Worm (Caenorhabditis elegans) whole organism, early embryonic: Measurements from ENCODE around the gene C14C11.1.

Experiments
- B0310.2 ChIP-seq: sonication (generic microtip); optimal IDR thresholded peaks from 2 replicates; lab custom pipeline; 2016; ENCODE audit warnings: mild to moderate bottlenecking, missing genetic modification characterization, missing compliant biosample characterization
- F13C5.2 ChIP-seq: sonication (generic microtip); optimal IDR thresholded peaks from 2 replicates; lab custom pipeline; 2017; ENCODE audit warnings: mild to moderate bottlenecking, missing genetic modification characterization, inconsistent platforms, missing compliant biosample characterization
- aly-1 ChIP-seq: sonication (generic microtip); optimal IDR thresholded peaks from 2 replicates; lab custom pipeline; 2016; ENCODE audit warnings: missing genetic modification characterization, missing compliant biosample characterization
- ama-1 ChIP-seq: fragments of 150-350 bp; optimal IDR thresholded peaks from 2 replicates; lab custom pipeline; 2014
- ceh-13 ChIP-seq: fragments of 200-800 bp; sonication (Bioruptor generic); optimal IDR thresholded peaks from 2 replicates; lab custom pipeline; 2018; ENCODE audit warnings: mild to moderate bottlenecking, missing genetic modification characterization, missing compliant biosample characterization
- ceh-36 ChIP-seq: sonication (generic microtip); optimal IDR thresholded peaks from 2 replicates; lab custom pipeline; 2016; ENCODE audit warnings: missing genetic modification characterization, inconsistent platforms, missing compliant biosample characterization
- ets-7 ChIP-seq: sonication (generic microtip); optimal IDR thresholded peaks from 2 replicates; lab custom pipeline; 2016; ENCODE audit warnings: missing genotype, missing genetic modification characterization, missing compliant biosample characterization
- flt-1 ChIP-seq: fragments of 200-800 bp; sonication (Bioruptor generic); IDR thresholded peaks from 2 replicates; pipeline ENCODE4 v1.3.6; 2022; ENCODE audit warnings: missing genetic modification characterization, missing compliant biosample characterization
- hmbx-1 ChIP-seq: sonication (generic microtip); optimal IDR thresholded peaks from 2 replicates; lab custom pipeline; 2016; ENCODE audit warnings: mild to moderate bottlenecking, missing genetic modification characterization, missing compliant biosample characterization
- hmg-4 ChIP-seq: fragments of 200-800 bp; sonication (Bioruptor generic); optimal IDR thresholded peaks from 2 replicates; lab custom pipeline; 2018; ENCODE audit warnings: mild to moderate bottlenecking, missing genetic modification characterization, missing compliant biosample characterization
- hnd-1 ChIP-seq: sonication (generic microtip); optimal IDR thresholded peaks from 2 replicates; lab custom pipeline; 2016; ENCODE audit warnings: missing genetic modification characterization, missing compliant biosample characterization
- pes-1 ChIP-seq: fragments of 200-800 bp; sonication (Bioruptor generic); IDR thresholded peaks from 2 replicates; pipeline ENCODE4 v1.3.6; 2022; ENCODE audit warnings: missing genetic modification reagents, missing genetic modification characterization, missing compliant biosample characterization
- scrt-1 ChIP-seq: fragments of 200-800 bp; sonication (Bioruptor generic); IDR thresholded peaks from 2 replicates; pipeline ENCODE4 v1.3.6; 2022; ENCODE audit warnings: missing genetic modification characterization, missing compliant biosample characterization
- sea-1 ChIP-seq: fragments of 200-800 bp; sonication (Bioruptor generic); conservative IDR thresholded peaks from 2 replicates; pipeline ENCODE4 v1.3.6; 2022; ENCODE audit warnings: missing genetic modification characterization, missing compliant biosample characterization
- tbx-11 ChIP-seq: fragments of 200-800 bp; sonication (Bioruptor generic); IDR thresholded peaks from 2 replicates; pipeline ENCODE4 v1.3.6; 2022; ENCODE audit warnings: missing genetic modification characterization, missing compliant biosample characterization
- tbx-37 ChIP-seq: fragments of 200-800 bp; sonication (Bioruptor generic); conservative IDR thresholded peaks from 2 replicates; pipeline ENCODE4 v1.3.6; 2022; ENCODE audit warnings: missing genetic modification reagents, missing genetic modification characterization, missing compliant biosample characterization
- tra-4 ChIP-seq: sonication (generic microtip); optimal IDR thresholded peaks from 2 replicates; lab custom pipeline; 2017; ENCODE audit warnings: missing genetic modification characterization, missing compliant biosample characterization

Gene C14C11.1

ce11 chrV:5691665-5692407 is 28.4 kb downstream of the C14C11.1 start, which contains the start of gene F25B4.8:
Gene F25B4.8, minus strand, starts transcription at chrV:5691715.
- TF ChIP-seq hmg-4 (GFP tag; lab: Kevin White, UChicago) (no peak), pes-1 (GFP tag; lab: Robert Waterston, UW) (no peak), sea-1 (no peak), aly-1 (tag; lab: Kevin White, UChicago) (no peak), ets-7 (no peak), tbx-37 (GFP tag; lab: Robert Waterston, UW) (no peak), flt-1 (GFP tag; lab: Robert Waterston, UW) (no peak), ama-1 (lab: Kevin White, UChicago) (no peak), scrt-1 (GFP tag; lab: Robert Waterston, UW) (no peak), F13C5.2 (tag; lab: Kevin White, UChicago) (no peak), tbx-11 (GFP tag; lab: Robert Waterston, UW) (no peak), hmbx-1 (tag; lab: Kevin White, UChicago) (no peak), ceh-13 (GFP tag; lab: Kevin White, UChicago) (no peak)

- no peak for TF ChIP-seq B0310.2 (tag; lab: Kevin White, UChicago)
- TF ChIP-seq aly-1 (tag; lab: Kevin White, UChicago): no peak
- TF ChIP-seq tbx-37 (GFP tag; lab: Robert Waterston, UW): no peak
- no peak for TF ChIP-seq flt-1 (GFP tag; lab: Robert Waterston, UW)
- TF ChIP-seq sea-1: no peak
Measured at ce11 chrV:5693595-5693994, 30.2 kb downstream of the C14C11.1 start.

ce11 chrV:5695635-5696034 is 32.2 kb downstream of the C14C11.1 start:
- no peak for TF ChIP-seq flt-1 (GFP tag; lab: Robert Waterston, UW)
- TF ChIP-seq tbx-11 (GFP tag; lab: Robert Waterston, UW): no peak
- TF ChIP-seq ceh-36 (tag; lab: Kevin White, UChicago): no peak
- no peak for TF ChIP-seq hmbx-1 (tag; lab: Kevin White, UChicago)
- TF ChIP-seq tra-4 (tag; lab: Kevin White, UChicago): no peak
- no peak for TF ChIP-seq scrt-1 (GFP tag; lab: Robert Waterston, UW)
- TF ChIP-seq F13C5.2 (tag; lab: Kevin White, UChicago): no peak
- no peak for TF ChIP-seq aly-1 (tag; lab: Kevin White, UChicago)
- TF ChIP-seq tbx-37 (GFP tag; lab: Robert Waterston, UW): no peak
- no peak for TF ChIP-seq ceh-13 (GFP tag; lab: Kevin White, UChicago)
- TF ChIP-seq hmg-4 (GFP tag; lab: Kevin White, UChicago): no peak
- no peak for TF ChIP-seq ama-1 (lab: Kevin White, UChicago)
- no peak for TF ChIP-seq ets-7
- no peak for TF ChIP-seq B0310.2 (tag; lab: Kevin White, UChicago)

- TF ChIP-seq flt-1 (GFP tag; lab: Robert Waterston, UW) (no peak), hnd-1 (tag; lab: Kevin White, UChicago) (no peak), pes-1 (GFP tag; lab: Robert Waterston, UW) (no peak), ets-7 (no peak)
Measured at ce11 chrV:5696177-5696576, 32.8 kb downstream of the C14C11.1 start.

- TF ChIP-seq sea-1 (no peak), ceh-13 (GFP tag; lab: Kevin White, UChicago) (no peak), ets-7 (no peak), ceh-36 (tag; lab: Kevin White, UChicago) (no peak), hmbx-1 (tag; lab: Kevin White, UChicago) (no peak)
Measured at ce11 chrV:5697581-5697980, 34.2 kb downstream of the C14C11.1 start.

- TF ChIP-seq hnd-1 (tag; lab: Kevin White, UChicago) (no peak), scrt-1 (GFP tag; lab: Robert Waterston, UW) (no peak), ceh-36 (tag; lab: Kevin White, UChicago) (no peak), pes-1 (GFP tag; lab: Robert Waterston, UW) (no peak), F13C5.2 (tag; lab: Kevin White, UChicago) (no peak), tra-4 (tag; lab: Kevin White, UChicago) (no peak), sea-1 (no peak), tbx-11 (GFP tag; lab: Robert Waterston, UW) (no peak), aly-1 (tag; lab: Kevin White, UChicago) (no peak), tbx-37 (GFP tag; lab: Robert Waterston, UW) (no peak), B0310.2 (tag; lab: Kevin White, UChicago) (no peak), hmbx-1 (tag; lab: Kevin White, UChicago) (no peak), ceh-13 (GFP tag; lab: Kevin White, UChicago) (no peak), hmg-4 (GFP tag; lab: Kevin White, UChicago) (no peak), flt-1 (GFP tag; lab: Robert Waterston, UW) (no peak)
Measured at ce11 chrV:5699835-5700441, 36.5 kb downstream of the C14C11.1 start, which contains the start of gene clec-1. Gene clec-1, plus strand, starts transcription at chrV:5700154.

- no peak for TF ChIP-seq hmg-4 (GFP tag; lab: Kevin White, UChicago)
- no peak for TF ChIP-seq sea-1
- no peak for TF ChIP-seq pes-1 (GFP tag; lab: Robert Waterston, UW)
- TF ChIP-seq B0310.2 (tag; lab: Kevin White, UChicago): no peak
- no peak for TF ChIP-seq aly-1 (tag; lab: Kevin White, UChicago)
- TF ChIP-seq tbx-11 (GFP tag; lab: Robert Waterston, UW): no peak
- TF ChIP-seq hnd-1 (tag; lab: Kevin White, UChicago): no peak
- TF ChIP-seq ceh-36 (tag; lab: Kevin White, UChicago): no peak
- TF ChIP-seq ets-7: no peak
- no peak for TF ChIP-seq ceh-13 (GFP tag; lab: Kevin White, UChicago)
Measured at ce11 chrV:5701106-5701505, 37.7 kb downstream of the C14C11.1 start.
